Fruit fly (Drosophila melanogaster) ovary, adult (tissue): ENCODE data around the gene Tmtc1.

ENCODE experiments used
- CG17801 ChIP-seq: fragments of 200-800 bp; optimal IDR thresholded peaks from 2 replicates; lab custom pipeline; 2019; ENCODE audit warnings: missing biosample characterization, mild to moderate bottlenecking, missing genetic modification characterization, moderate library complexity; ENCODE audit not compliant: partially characterized antibody

Tmtc1 gene

dm6 chr2L:2765659-2766373, 88.3 kb downstream of the Tmtc1 start, which contains the start of the genes Snx21 and aph-1:
Gene Snx21, minus strand, starts transcription at chr2L:2765665.
Gene aph-1, plus strand, starts transcription at chr2L:2766233.
- TF ChIP-seq CG17801 (GFP tag; lab: Kevin White, UChicago), result peak; percentile 93

- TF ChIP-seq CG17801 (GFP tag; lab: Kevin White, UChicago), result peak; percentile 28
Measured at dm6 chr2L:2767627-2768026, 90.1 kb downstream of the Tmtc1 start, which contains the start of the genes Taf10b and Taf10. Gene Taf10b, minus strand, starts transcription at chr2L:2767845. Gene Taf10, plus strand, starts transcription at chr2L:2767890.
